Fruit fly (Drosophila melanogaster) whole organism, adult: ENCODE data around the gene CG13712.
A peak's percentile ranks its signal among the peaks of the same experiment; 100 is the strongest.

ENCODE experiments used
- CG11617 ChIP-seq: fragments of 200-800 bp; sonication (Bioruptor generic); optimal IDR thresholded peaks from 2 replicates; lab custom pipeline; 2017; ENCODE audit warnings: mild to moderate bottlenecking, missing biosample characterization, missing genetic modification reagents, missing genetic modification characterization
- CG12768 ChIP-seq: fragments of 200-800 bp; sonication (Bioruptor generic); optimal IDR thresholded peaks from 2 replicates; lab custom pipeline; 2017; ENCODE audit warnings: missing biosample characterization, missing genetic modification characterization, mild to moderate bottlenecking, moderate library complexity, missing genetic modification reagents
- CG14711 ChIP-seq: fragments of 200-800 bp; sonication (Bioruptor generic); optimal IDR thresholded peaks from 2 replicates; lab custom pipeline; 2018; ENCODE audit warnings: missing biosample characterization, mild to moderate bottlenecking, missing genetic modification characterization, moderate library complexity
- CG1620 ChIP-seq: fragments of 200-800 bp; sonication (Bioruptor generic); optimal IDR thresholded peaks from 2 replicates; lab custom pipeline; 2016; ENCODE audit warnings: missing biosample characterization, missing genetic modification characterization
- CG33017 ChIP-seq: fragments of 200-800 bp; sonication (Bioruptor generic); optimal IDR thresholded peaks from 2 replicates; lab custom pipeline; 2018; ENCODE audit warnings: missing biosample characterization, mild to moderate bottlenecking, missing genetic modification characterization, moderate library complexity
- CG5204 ChIP-seq: fragments of 200-800 bp; sonication (Bioruptor generic); optimal IDR thresholded peaks from 2 replicates; lab custom pipeline; 2016; ENCODE audit warnings: missing biosample characterization, missing genetic modification characterization
- CG7045 ChIP-seq: fragments of 200-800 bp; sonication (Bioruptor generic); optimal IDR thresholded peaks from 2 replicates; lab custom pipeline; 2017; ENCODE audit warnings: missing biosample characterization, mild to moderate bottlenecking, missing genetic modification characterization
- CG7101 ChIP-seq: fragments of 200-800 bp; sonication (Bioruptor generic); optimal IDR thresholded peaks from 2 replicates; lab custom pipeline; 2018; ENCODE audit warnings: missing biosample characterization, mild to moderate bottlenecking, missing genetic modification characterization, moderate library complexity
- Clk ChIP-seq: fragments of 200-800 bp; sonication (Bioruptor generic); optimal IDR thresholded peaks from 2 replicates; lab custom pipeline; 2017; ENCODE audit warnings: missing biosample characterization, missing genetic modification characterization
- Crg-1 ChIP-seq: fragments of 200-800 bp; sonication (Bioruptor generic); optimal IDR thresholded peaks from 2 replicates; lab custom pipeline; 2016; ENCODE audit warnings: missing biosample characterization, missing genetic modification characterization
- Hr96 ChIP-seq: fragments of 200-800 bp; sonication (Bioruptor generic); optimal IDR thresholded peaks from 2 replicates; lab custom pipeline; 2016; ENCODE audit warnings: missing biosample characterization, missing genetic modification characterization
- Mnt ChIP-seq: fragments of 200-800 bp; sonication (Bioruptor generic); optimal IDR thresholded peaks from 2 replicates; lab custom pipeline; 2016; ENCODE audit warnings: missing biosample characterization, mild to moderate bottlenecking, missing genetic modification characterization
- bab1 ChIP-seq: fragments of 200-800 bp; sonication (Bioruptor generic); optimal IDR thresholded peaks from 3 replicates; lab custom pipeline; 2019; ENCODE audit warnings: missing biosample characterization, mild to moderate bottlenecking, missing genetic modification characterization, moderate library complexity
- cic ChIP-seq: fragments of 200-800 bp; sonication (Bioruptor generic); optimal IDR thresholded peaks from 2 replicates; lab custom pipeline; 2017; ENCODE audit warnings: missing biosample characterization, mild to moderate bottlenecking, missing genetic modification characterization, moderate library complexity
- cnc ChIP-seq, 2 experiments: fragments of >200 bp; optimal IDR thresholded peaks; 2 replicates each; lab custom pipeline; 2017
- kay ChIP-seq: fragments of 200-800 bp; sonication (Bioruptor generic); peaks from one replicate; lab custom pipeline; 2016; ENCODE audit warnings: missing biosample characterization, missing genetic modification characterization, borderline replicate concordance
- ovo ChIP-seq: fragments of 200-800 bp; sonication (Bioruptor generic); optimal IDR thresholded peaks from 2 replicates; lab custom pipeline; 2016; ENCODE audit warnings: missing biosample characterization, missing genetic modification characterization
- pad ChIP-seq: fragments of 200-800 bp; sonication (Bioruptor generic); optimal IDR thresholded peaks from 3 replicates; lab custom pipeline; 2017; ENCODE audit warnings: missing biosample characterization, missing genetic modification characterization, mild to moderate bottlenecking, moderate library complexity, missing genetic modification reagents
- tj ChIP-seq: fragments of 200-800 bp; sonication (Bioruptor generic); optimal IDR thresholded peaks from 3 replicates; lab custom pipeline; 2017; ENCODE audit warnings: missing biosample characterization, mild to moderate bottlenecking, missing genetic modification characterization, moderate library complexity
- toe ChIP-seq: fragments of 200-800 bp; sonication (Bioruptor generic); optimal IDR thresholded peaks from 2 replicates; lab custom pipeline; 2016; ENCODE audit warnings: missing biosample characterization, missing genetic modification characterization

CG13712 gene

DNA sequence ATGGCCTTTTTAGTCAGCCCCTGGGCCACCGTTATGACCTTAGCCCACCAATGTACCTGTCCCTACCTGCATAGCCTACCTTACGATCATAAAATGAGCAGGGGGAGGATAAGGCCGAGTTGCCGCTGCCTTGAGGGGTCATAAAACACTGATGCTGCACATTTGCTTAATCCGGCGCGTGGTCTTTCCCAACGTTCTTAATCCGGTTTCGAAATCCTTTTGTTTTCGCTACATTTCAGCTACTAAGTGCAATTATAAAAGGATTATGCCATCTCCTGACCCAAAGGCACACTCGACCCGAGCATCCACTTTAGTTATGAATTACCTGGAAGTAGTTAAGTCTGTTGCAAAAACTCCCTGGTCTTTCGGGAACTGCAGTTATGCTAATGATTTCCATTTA lies 13.3 kb downstream of the CG13712 start:
- TF ChIP-seq ovo (GFP tag; lab: Kevin White, UChicago) (no peak), CG14711 (tag; lab: Kevin White, UChicago) (no peak), tj (GFP tag; lab: Kevin White, UChicago) (no peak), CG12768 (GFP tag; lab: Kevin White, UChicago) (no peak), CG5204 (GFP tag; lab: Kevin White, UChicago) (no peak), CG7045 (GFP tag; lab: Kevin White, UChicago) (no peak), CG11617 (GFP tag; lab: Kevin White, UChicago) (no peak), CG1620 (no peak), Crg-1 (no peak), Hr96 (GFP tag; lab: Kevin White, UChicago) (no peak), Clk (GFP tag; lab: Kevin White, UChicago) (no peak), bab1 (no peak), CG33017 (tag; lab: Kevin White, UChicago) (no peak), kay (GFP tag; lab: Kevin White, UChicago) (no peak), CG7101 (tag; lab: Kevin White, UChicago) (no peak), cic (GFP tag; lab: Kevin White, UChicago) (no peak), pad (no peak), toe (no peak), cnc (optimal IDR thresholded peaks at IDR 0.05; lab: Kevin White, UChicago) (no peak), Mnt (no peak)

- no peak for TF ChIP-seq Crg-1
- TF ChIP-seq CG14711 (tag; lab: Kevin White, UChicago), result no peak
- no peak for TF ChIP-seq CG1620
- no peak for TF ChIP-seq ovo (GFP tag; lab: Kevin White, UChicago)
- TF ChIP-seq cic (GFP tag; lab: Kevin White, UChicago), result no peak
- TF ChIP-seq toe, result no peak
- TF ChIP-seq CG5204 (GFP tag; lab: Kevin White, UChicago), result no peak
- no peak for TF ChIP-seq CG12768 (GFP tag; lab: Kevin White, UChicago)
- TF ChIP-seq cnc (optimal IDR thresholded peaks at IDR 0.05; lab: Kevin White, UChicago), result no peak
- TF ChIP-seq CG33017 (tag; lab: Kevin White, UChicago), result no peak
- TF ChIP-seq CG7101 (tag; lab: Kevin White, UChicago), result no peak
- TF ChIP-seq bab1, result no peak
- no peak for TF ChIP-seq CG7045 (GFP tag; lab: Kevin White, UChicago)
- no peak for TF ChIP-seq Mnt
- no peak for TF ChIP-seq pad
- no peak for TF ChIP-seq tj (GFP tag; lab: Kevin White, UChicago)
- TF ChIP-seq CG11617 (GFP tag; lab: Kevin White, UChicago), result no peak
- TF ChIP-seq kay (GFP tag; lab: Kevin White, UChicago), result no peak
- no peak for TF ChIP-seq Clk (GFP tag; lab: Kevin White, UChicago)
- TF ChIP-seq Hr96 (GFP tag; lab: Kevin White, UChicago), result no peak
Observed at dm6 chr3L:4694823-4695222, 14.9 kb downstream of the CG13712 start, which contains the start of gene CG15876. Gene CG15876 (minus strand): TSS chr3L:4694845.

DNA sequence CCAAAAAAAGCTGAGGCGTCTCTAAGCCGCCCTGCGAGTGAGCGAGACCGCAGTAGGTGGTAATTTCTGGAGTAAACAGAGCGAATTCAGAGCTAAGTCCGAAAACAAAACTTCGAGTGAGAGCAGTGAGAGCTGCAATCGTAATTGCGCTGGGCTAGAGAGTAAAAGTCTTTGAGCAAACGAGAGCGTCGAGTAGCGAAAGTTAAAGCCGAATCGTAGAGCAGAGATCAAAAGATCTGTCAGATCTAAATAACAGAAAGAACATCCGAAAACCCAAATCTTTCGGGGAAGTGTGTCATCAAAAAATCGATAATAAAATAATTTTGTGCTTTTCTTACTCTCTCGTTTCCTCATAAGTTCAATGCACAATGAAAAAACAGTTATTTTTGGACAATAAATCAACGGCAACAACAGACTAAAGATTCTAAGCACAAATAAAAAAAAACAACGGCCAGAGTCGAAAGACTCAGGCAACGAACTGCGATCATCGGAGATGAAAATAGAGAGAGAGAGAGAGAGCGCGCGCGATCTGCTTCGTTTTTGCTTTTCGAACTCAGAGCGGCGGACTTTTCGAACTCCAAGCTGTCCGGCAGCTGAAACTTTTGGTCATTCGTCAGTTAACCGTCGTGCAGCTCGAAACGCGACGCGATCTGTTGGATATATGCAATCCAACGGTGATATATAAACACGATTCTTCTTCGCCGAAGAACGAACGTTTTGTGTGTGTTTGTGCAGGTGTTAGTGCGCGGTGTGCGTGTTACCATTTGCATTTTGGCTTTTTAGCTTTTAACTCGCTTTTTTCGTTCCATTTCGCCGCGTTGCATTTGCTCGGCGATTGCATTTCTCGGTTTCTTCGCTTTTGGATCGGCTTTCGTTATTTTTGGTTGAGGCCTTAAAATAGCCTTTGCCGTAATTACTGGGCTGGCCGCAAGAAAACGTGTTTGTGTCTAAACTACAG lies 17.2 kb downstream of the CG13712 start, which contains the start of gene RhoGEF64C:
TSS of gene RhoGEF64C (plus strand) at position 607 of the 958 bp plus-strand sequence.
- TF ChIP-seq tj (GFP tag; lab: Kevin White, UChicago) (peak; percentile 55), CG14711 (tag; lab: Kevin White, UChicago) (no peak), ovo (GFP tag; lab: Kevin White, UChicago) (peak; percentile 13)

DNA sequence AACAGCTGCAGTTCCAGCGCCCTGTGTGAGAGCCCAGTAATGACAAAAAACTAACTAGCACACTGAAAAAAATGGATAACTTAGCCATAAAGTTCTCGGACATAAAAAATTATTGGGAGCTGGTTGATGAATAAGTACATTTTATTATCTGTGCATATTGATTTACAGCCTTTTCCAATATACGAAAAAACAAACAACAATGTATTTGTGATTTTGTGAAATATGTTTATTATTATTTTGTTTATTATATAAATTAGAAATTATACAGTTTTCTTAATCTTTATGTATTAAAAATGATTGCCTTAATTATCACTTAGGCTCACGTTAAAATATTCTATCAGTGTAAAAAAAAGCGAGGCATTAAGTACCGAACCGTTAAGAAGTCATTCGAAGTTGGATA lies 17.9 kb downstream of the CG13712 start:
- TF ChIP-seq CG7045 (GFP tag; lab: Kevin White, UChicago) (no peak), ovo (GFP tag; lab: Kevin White, UChicago) (no peak), bab1 (no peak), CG11617 (GFP tag; lab: Kevin White, UChicago) (no peak), Crg-1 (no peak), CG7101 (tag; lab: Kevin White, UChicago) (no peak), CG14711 (tag; lab: Kevin White, UChicago) (no peak), CG12768 (GFP tag; lab: Kevin White, UChicago) (no peak), tj (GFP tag; lab: Kevin White, UChicago) (no peak), CG1620 (no peak), pad (no peak), CG33017 (tag; lab: Kevin White, UChicago) (no peak), toe (no peak), cic (GFP tag; lab: Kevin White, UChicago) (no peak), Hr96 (GFP tag; lab: Kevin White, UChicago) (no peak)

dm6 chr3L:4690698-4691097 lies 19.0 kb downstream of the CG13712 start:
- no peak for TF ChIP-seq cic (GFP tag; lab: Kevin White, UChicago)
- TF ChIP-seq kay (GFP tag; lab: Kevin White, UChicago), result peak; percentile 68

DNA sequence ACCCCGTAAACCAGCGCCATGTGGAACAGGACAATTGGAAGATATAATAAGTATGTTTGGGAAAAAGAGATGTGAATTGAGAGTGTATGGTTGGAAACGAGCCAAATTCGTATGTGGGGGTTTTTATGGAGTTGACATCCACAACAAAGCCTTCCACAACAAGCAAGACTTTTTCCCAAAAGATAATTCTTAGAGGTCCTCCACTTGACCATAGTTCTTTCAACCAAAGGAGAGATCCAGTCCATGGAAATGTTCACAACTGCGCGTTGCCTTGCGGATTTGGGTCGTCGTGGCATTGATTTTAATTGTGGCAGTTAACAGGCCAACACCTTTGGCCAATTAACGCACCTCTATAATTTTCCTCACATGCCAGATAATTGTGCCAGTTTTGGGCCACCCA lies 19.7 kb downstream of the CG13712 start, which contains the start of gene CG18418:
TSS of gene CG18418 (minus strand) at position 101 of the 400 bp plus-strand sequence.
- TF ChIP-seq cic (GFP tag; lab: Kevin White, UChicago), result no peak
- no peak for TF ChIP-seq cnc (optimal IDR thresholded peaks at IDR 0.05; lab: Kevin White, UChicago)
- no peak for TF ChIP-seq kay (GFP tag; lab: Kevin White, UChicago)
- TF ChIP-seq CG11617 (GFP tag; lab: Kevin White, UChicago), result no peak
- TF ChIP-seq toe, result no peak
- TF ChIP-seq ovo (GFP tag; lab: Kevin White, UChicago), result no peak
- no peak for TF ChIP-seq CG7045 (GFP tag; lab: Kevin White, UChicago)
- no peak for TF ChIP-seq tj (GFP tag; lab: Kevin White, UChicago)
